Fruit fly (Drosophila melanogaster) whole organism, prepupa: Measurements from ENCODE around the gene Tengl1.

Experiments used
- CG11294 ChIP-seq: fragments of 200-800 bp; sonication (Bioruptor generic); IDR thresholded peaks from 2 replicates; pipeline ENCODE4 v1.3.6; 2022; ENCODE audit warnings: missing biosample characterization, missing genetic modification characterization
- Hr39 ChIP-seq: fragments of 200-800 bp; sonication (Bioruptor generic); optimal IDR thresholded peaks from 2 replicates; lab custom pipeline; 2016; ENCODE audit warnings: missing biosample characterization, missing genetic modification characterization
- Sox102F ChIP-seq: fragments of 200-800 bp; sonication (Bioruptor generic); optimal IDR thresholded peaks from 2 replicates; lab custom pipeline; 2016; ENCODE audit warnings: missing biosample characterization, mild to moderate bottlenecking, missing genetic modification characterization
- Sox14 ChIP-seq: fragments of 200-800 bp; sonication (Bioruptor generic); optimal IDR thresholded peaks from 3 replicates; lab custom pipeline; 2016; ENCODE audit warnings: missing biosample characterization, missing genetic modification characterization
- dsx ChIP-seq: fragments of 200-800 bp; optimal IDR thresholded peaks from 3 replicates; lab custom pipeline; 2019; ENCODE audit warnings: missing biosample characterization, mild to moderate bottlenecking, missing genetic modification characterization, moderate library complexity; ENCODE audit not compliant: poor library complexity, severe bottlenecking
- net ChIP-seq: fragments of 200-800 bp; sonication (Bioruptor generic); optimal IDR thresholded peaks from 3 replicates; lab custom pipeline; 2016; ENCODE audit warnings: missing biosample characterization, missing genetic modification characterization
- salr ChIP-seq, 2 experiments: fragments of 200-800 bp; sonication (Bioruptor generic); optimal IDR thresholded peaks; 3 replicates each; lab custom pipeline; 2016 to 2018; ENCODE audit warnings: missing biosample characterization in 2 of 2, missing genetic modification characterization in 2 of 2, mild to moderate bottlenecking in 1 of 2
- ss ChIP-seq, 2 experiments: fragments of 200-800 bp; sonication (Bioruptor generic); optimal IDR thresholded peaks; 2 replicates in 1 of 2; 3 replicates in 1 of 2; lab custom pipeline; 2017 to 2018; ENCODE audit warnings: mild to moderate bottlenecking in 2 of 2, missing biosample characterization in 2 of 2, missing genetic modification characterization in 2 of 2, moderate library complexity in 1 of 2
- vri ChIP-seq: fragments of 200-800 bp; sonication (Bioruptor generic); optimal IDR thresholded peaks from 3 replicates; lab custom pipeline; 2016; ENCODE audit warnings: missing biosample characterization, mild to moderate bottlenecking, missing genetic modification characterization

DNA sequence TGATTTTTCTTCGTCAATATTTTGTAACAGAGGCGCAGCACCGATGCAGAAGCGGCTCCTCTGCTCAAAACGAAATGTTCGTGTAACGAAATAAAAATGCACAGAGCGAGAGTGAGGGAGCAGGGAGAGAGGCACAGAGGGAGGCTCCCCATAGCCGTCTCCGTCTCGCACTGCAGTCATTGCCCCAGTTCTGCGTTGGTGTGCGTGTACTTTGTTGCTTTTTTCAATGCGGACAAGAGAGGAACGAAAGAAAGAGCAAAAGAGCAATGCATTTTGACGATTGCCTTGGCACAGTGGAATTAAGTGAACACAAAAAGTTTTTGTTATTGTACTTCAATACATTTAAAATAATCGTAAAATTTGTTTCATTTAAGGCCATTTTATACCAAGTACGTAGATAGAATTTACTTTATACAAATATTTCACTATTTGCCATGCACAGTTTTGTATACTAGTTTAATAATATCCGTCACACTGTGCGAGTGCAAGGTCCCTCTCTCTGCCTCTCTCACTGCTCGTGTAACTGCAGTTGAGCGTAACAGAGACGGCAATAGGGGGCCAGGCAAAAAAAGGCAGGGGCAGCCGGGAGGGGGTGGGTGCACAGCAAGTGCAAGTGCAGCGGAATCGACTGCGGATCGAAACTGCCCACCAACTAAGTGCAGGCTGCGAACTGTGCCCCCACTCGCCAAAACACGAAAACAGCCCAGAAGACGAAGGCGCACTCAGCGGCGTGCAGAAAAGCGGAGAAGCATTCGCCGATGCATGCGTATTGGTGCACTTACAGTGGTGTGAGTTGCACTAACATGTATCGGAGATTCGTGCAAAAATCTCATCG lies 38.2 kb downstream of the Tengl1 start:
- peak; percentile 100 for TF ChIP-seq net (GFP tag; lab: Kevin White, UChicago)
- peak; percentile 100 for TF ChIP-seq CG11294 (GFP tag; lab: Robert Waterston, UW)
- TF ChIP-seq vri (GFP tag; lab: Kevin White, UChicago), result peak; percentile 99
- TF ChIP-seq Sox14 (GFP tag; lab: Kevin White, UChicago), result peak; percentile 100
- TF ChIP-seq salr (GFP tag; optimal IDR thresholded peaks at IDR 0.05; lab: Kevin White, UChicago), result peak; percentile 99 to 100
- TF ChIP-seq Sox102F (GFP tag; lab: Kevin White, UChicago), result peak; percentile 100
- TF ChIP-seq dsx (GFP tag; lab: Kevin White, UChicago), result peak; percentile 99
- peak; percentile 100 for TF ChIP-seq ss (GFP tag; optimal IDR thresholded peaks at IDR 0.05; lab: Kevin White, UChicago)
- TF ChIP-seq Hr39, result peak; percentile 100
